Fruit fly (Drosophila melanogaster) whole organism, embryonic: ENCODE data around the gene AP-1sigma.

ENCODE experiments used
- Ada2b ChIP-seq: fragments of 200-800 bp; sonication (Bioruptor generic); IDR thresholded peaks from 2 replicates; pipeline ENCODE4 v1.3.6; 2022; ENCODE audit warnings: missing biosample characterization, missing genetic modification characterization
- Atf-2 ChIP-seq: fragments of 200-800 bp; sonication (Bioruptor generic); optimal IDR thresholded peaks from 2 replicates; lab custom pipeline; 2016; ENCODE audit warnings: missing biosample characterization, missing genetic modification characterization
- CG10267 ChIP-seq: fragments of 200-800 bp; sonication (Bioruptor generic); optimal IDR thresholded peaks from 2 replicates; lab custom pipeline; 2018; ENCODE audit warnings: missing biosample characterization, mild to moderate bottlenecking, missing genetic modification characterization, moderate library complexity
- CG10431 ChIP-seq: fragments of 200-800 bp; sonication (Bioruptor generic); optimal IDR thresholded peaks from 3 replicates; lab custom pipeline; 2018; ENCODE audit warnings: missing biosample characterization, mild to moderate bottlenecking, missing genetic modification characterization
- CG11085 ChIP-seq: fragments of 200-800 bp; sonication (Bioruptor generic); IDR thresholded peaks from 2 replicates; pipeline ENCODE4 v1.3.6; 2022; ENCODE audit warnings: missing biosample characterization, missing genetic modification characterization
- CG11723 ChIP-seq: fragments of 200-800 bp; sonication (Bioruptor generic); optimal IDR thresholded peaks from 2 replicates; lab custom pipeline; 2017; ENCODE audit warnings: missing biosample characterization, mild to moderate bottlenecking, missing genetic modification characterization
- CG14965 ChIP-seq: fragments of 200-800 bp; sonication (Bioruptor generic); optimal IDR thresholded peaks from 2 replicates; lab custom pipeline; 2016; ENCODE audit warnings: missing biosample characterization, missing genetic modification characterization, borderline replicate concordance
- CG15479 ChIP-seq: fragments of 200-800 bp; sonication (Bioruptor generic); optimal IDR thresholded peaks from 3 replicates; lab custom pipeline; 2019; ENCODE audit warnings: missing biosample characterization, mild to moderate bottlenecking, missing genetic modification characterization, moderate library complexity
- CG1603 ChIP-seq: fragments of 200-800 bp; sonication (Bioruptor generic); optimal IDR thresholded peaks from 2 replicates; lab custom pipeline; 2019; ENCODE audit warnings: missing biosample characterization, mild to moderate bottlenecking, missing genetic modification characterization, moderate library complexity
- CG17186 ChIP-seq: fragments of 200-800 bp; sonication (Bioruptor generic); optimal IDR thresholded peaks from 3 replicates; lab custom pipeline; 2017; ENCODE audit warnings: missing biosample characterization, missing genetic modification reagents, missing genetic modification characterization
- CG17612 ChIP-seq: fragments of 200-800 bp; sonication (Bioruptor generic); IDR thresholded peaks from 2 replicates; pipeline ENCODE4 v1.3.6; 2022; ENCODE audit warnings: missing biosample characterization, missing genetic modification characterization
- CG18764 ChIP-seq: fragments of 200-800 bp; sonication (Bioruptor generic); optimal IDR thresholded peaks from 3 replicates; lab custom pipeline; 2016; ENCODE audit warnings: missing biosample characterization, missing genetic modification characterization
- CG2202 ChIP-seq: fragments of 200-800 bp; sonication (Bioruptor generic); optimal IDR thresholded peaks from 2 replicates; lab custom pipeline; 2018; ENCODE audit warnings: missing biosample characterization, mild to moderate bottlenecking, missing genetic modification characterization
- CG4404 ChIP-seq: fragments of 200-800 bp; sonication (Bioruptor generic); IDR thresholded peaks from 2 replicates; pipeline ENCODE4 v1.3.6; 2022; ENCODE audit warnings: missing biosample characterization, missing genetic modification characterization
- CG7745 ChIP-seq: fragments of 200-800 bp; sonication (Bioruptor generic); optimal IDR thresholded peaks from 2 replicates; lab custom pipeline; 2018; ENCODE audit warnings: missing biosample characterization, mild to moderate bottlenecking, missing genetic modification characterization, moderate library complexity
- CG7839 ChIP-seq: fragments of 200-800 bp; sonication (Bioruptor generic); optimal IDR thresholded peaks from 3 replicates; lab custom pipeline; 2018; ENCODE audit warnings: missing biosample characterization, mild to moderate bottlenecking, missing genetic modification characterization, moderate library complexity
- CG8765 ChIP-seq: fragments of 200-800 bp; sonication (Bioruptor generic); IDR thresholded peaks from 2 replicates; pipeline ENCODE4 v1.3.6; 2022; ENCODE audit warnings: missing biosample characterization, missing genetic modification characterization
- CG9215 ChIP-seq: fragments of 200-800 bp; sonication (Bioruptor generic); IDR thresholded peaks from 2 replicates; pipeline ENCODE4 v1.3.6; 2022; ENCODE audit warnings: missing biosample characterization, missing genetic modification characterization
- CG9727 ChIP-seq: fragments of 200-800 bp; sonication (Bioruptor generic); optimal IDR thresholded peaks from 3 replicates; lab custom pipeline; 2017; ENCODE audit warnings: missing biosample characterization, mild to moderate bottlenecking, missing genetic modification characterization
- Camta ChIP-seq: fragments of 200-800 bp; sonication (Bioruptor generic); optimal IDR thresholded peaks from 2 replicates; lab custom pipeline; 2016; ENCODE audit warnings: missing biosample characterization, missing genetic modification characterization
- Lim3 ChIP-seq: fragments of 200-800 bp; sonication (Bioruptor generic); IDR thresholded peaks from 2 replicates; pipeline ENCODE4 v1.3.6; 2022; ENCODE audit warnings: missing biosample characterization, missing genetic modification characterization
- Mad ChIP-seq: fragments of 200-800 bp; sonication (Bioruptor generic); optimal IDR thresholded peaks from 2 replicates; lab custom pipeline; 2016; ENCODE audit warnings: missing biosample characterization, missing genetic modification characterization
- Mes4 ChIP-seq: fragments of 200-800 bp; sonication (Bioruptor generic); optimal IDR thresholded peaks from 2 replicates; lab custom pipeline; 2016; ENCODE audit warnings: missing biosample characterization, missing genetic modification characterization
- Mrtf ChIP-seq: fragments of 200-800 bp; sonication (Bioruptor generic); IDR thresholded peaks from 3 replicates; pipeline ENCODE4 v1.3.6; 2022; ENCODE audit warnings: missing biosample characterization, missing genetic modification characterization
- Myb ChIP-seq: fragments of 200-800 bp; sonication (Bioruptor generic); optimal IDR thresholded peaks from 2 replicates; lab custom pipeline; 2016; ENCODE audit warnings: missing biosample characterization, missing genetic modification characterization
- NFAT ChIP-seq: fragments of 200-800 bp; sonication (Bioruptor generic); IDR thresholded peaks from 2 replicates; pipeline ENCODE4 v1.3.6; 2022; ENCODE audit warnings: missing biosample characterization, missing genetic modification characterization
- Nf-YB ChIP-seq: fragments of 200-800 bp; sonication (Bioruptor generic); optimal IDR thresholded peaks from 3 replicates; lab custom pipeline; 2019; ENCODE audit warnings: missing biosample characterization, mild to moderate bottlenecking, missing genetic modification characterization, moderate library complexity
- PHDP ChIP-seq: fragments of 200-800 bp; sonication (Bioruptor generic); optimal IDR thresholded peaks from 3 replicates; lab custom pipeline; 2018; ENCODE audit warnings: missing biosample characterization, mild to moderate bottlenecking, missing genetic modification characterization, moderate library complexity
- Pdp1 ChIP-seq, 2 experiments: fragments of 200-800 bp; sonication (Bioruptor generic); optimal IDR thresholded peaks; 3 replicates each; lab custom pipeline; 2016; ENCODE audit warnings: missing biosample characterization in 2 of 2, missing genetic modification characterization in 2 of 2, mild to moderate bottlenecking in 1 of 2, moderate library complexity in 1 of 2
- Rx ChIP-seq: fragments of 200-800 bp; sonication (Bioruptor generic); IDR thresholded peaks from 2 replicates; pipeline ENCODE4 v1.3.6; 2022; ENCODE audit warnings: missing biosample characterization, missing genetic modification characterization
- Six4 ChIP-seq: fragments of 200-800 bp; sonication (Bioruptor generic); optimal IDR thresholded peaks from 2 replicates; lab custom pipeline; 2016; ENCODE audit warnings: missing biosample characterization, missing genetic modification characterization
- Usf ChIP-seq: fragments of 200-800 bp; sonication (Bioruptor generic); optimal IDR thresholded peaks from 2 replicates; lab custom pipeline; 2017; ENCODE audit warnings: missing genotype, missing biosample characterization, missing genetic modification characterization
- YL-1 ChIP-seq: fragments of 200-800 bp; sonication (Bioruptor generic); optimal IDR thresholded peaks from 3 replicates; lab custom pipeline; 2017; ENCODE audit warnings: missing biosample characterization, mild to moderate bottlenecking, missing genetic modification characterization
- ab ChIP-seq: fragments of 200-800 bp; sonication (Bioruptor generic); optimal IDR thresholded peaks from 2 replicates; lab custom pipeline; 2016; ENCODE audit warnings: missing biosample characterization, missing genetic modification characterization
- aop ChIP-seq: fragments of 200-800 bp; sonication (Bioruptor generic); IDR thresholded peaks from 2 replicates; pipeline ENCODE4 v1.3.6; 2022; ENCODE audit warnings: missing biosample characterization, missing genetic modification characterization
- ap ChIP-seq: fragments of 200-800 bp; sonication (Bioruptor generic); IDR thresholded peaks from 2 replicates; pipeline ENCODE4 v1.3.6; 2022; ENCODE audit warnings: missing biosample characterization, missing genetic modification characterization
- ato ChIP-seq: fragments of 200-800 bp; sonication (Bioruptor generic); IDR thresholded peaks from 2 replicates; pipeline ENCODE4 v1.3.6; 2022; ENCODE audit warnings: missing biosample characterization, missing genetic modification characterization; ENCODE audit not compliant: partially characterized antibody
- bigmax ChIP-seq: fragments of 200-800 bp; sonication (Bioruptor generic); optimal IDR thresholded peaks from 2 replicates; lab custom pipeline; 2018; ENCODE audit warnings: missing biosample characterization, mild to moderate bottlenecking, missing genetic modification characterization
- cad ChIP-seq: fragments of >200 bp; optimal IDR thresholded peaks from 2 replicates; lab custom pipeline; 2017; ENCODE audit warnings: missing biosample characterization, missing genetic modification characterization
- chm ChIP-seq: fragments of 200-800 bp; sonication (Bioruptor generic); IDR thresholded peaks from 2 replicates; pipeline ENCODE4 v1.3.6; 2022; ENCODE audit warnings: missing biosample characterization, missing genetic modification characterization
- hkb ChIP-seq, 2 experiments: fragments of 200-800 bp in 1 of 2; fragments of >200 bp in 1 of 2; sonication (Bioruptor generic) in 1 of 2; IDR thresholded peaks in 1 of 2; optimal IDR thresholded peaks in 1 of 2; 2 replicates each; pipeline versions ENCODE4 v1.3.6 to Lab custom; 2017 to 2022; ENCODE audit warnings: missing biosample characterization in 1 of 2, missing genetic modification characterization in 1 of 2
- insv ChIP-seq, 2 experiments: fragments of 200-800 bp; sonication (Bioruptor generic); optimal IDR thresholded peaks; 3 replicates each; lab custom pipeline; 2016 to 2018; ENCODE audit warnings: missing biosample characterization in 2 of 2, missing genetic modification characterization in 2 of 2
- mld ChIP-seq: fragments of 200-800 bp; sonication (Bioruptor generic); IDR thresholded peaks from 3 replicates; pipeline ENCODE4 v1.3.6; 2022; ENCODE audit warnings: missing biosample characterization, missing genetic modification characterization; ENCODE audit not compliant: partially characterized antibody
- prd ChIP-seq, 3 experiments: fragments of >200 bp in 2 of 3; fragments of 200-800 bp in 1 of 3; sonication (Bioruptor generic) in 1 of 3; optimal IDR thresholded peaks in 2 of 3; IDR thresholded peaks in 1 of 3; 2 replicates in 2 of 3; 3 replicates in 1 of 3; pipeline versions ENCODE4 v1.3.6 to Lab custom; 2017 to 2022; ENCODE audit warnings: missing biosample characterization in 1 of 3, missing genetic modification characterization in 1 of 3
- pum ChIP-seq: fragments of 200-800 bp; sonication (Bioruptor generic); optimal IDR thresholded peaks from 2 replicates; lab custom pipeline; 2016; ENCODE audit warnings: missing biosample characterization, missing genetic modification characterization
- tll ChIP-seq, 2 experiments: fragments of 200-800 bp in 1 of 2; fragments of >200 bp in 1 of 2; sonication (Bioruptor generic) in 1 of 2; optimal IDR thresholded peaks; 2 replicates each; lab custom pipeline; 2017 to 2019; ENCODE audit warnings: missing biosample characterization in 2 of 2, missing genetic modification characterization in 2 of 2, mild to moderate bottlenecking in 1 of 2, moderate library complexity in 1 of 2
- yki ChIP-seq: fragments of >200 bp; optimal IDR thresholded peaks from 3 replicates; lab custom pipeline; 2018

The AP-1sigma gene

DNA sequence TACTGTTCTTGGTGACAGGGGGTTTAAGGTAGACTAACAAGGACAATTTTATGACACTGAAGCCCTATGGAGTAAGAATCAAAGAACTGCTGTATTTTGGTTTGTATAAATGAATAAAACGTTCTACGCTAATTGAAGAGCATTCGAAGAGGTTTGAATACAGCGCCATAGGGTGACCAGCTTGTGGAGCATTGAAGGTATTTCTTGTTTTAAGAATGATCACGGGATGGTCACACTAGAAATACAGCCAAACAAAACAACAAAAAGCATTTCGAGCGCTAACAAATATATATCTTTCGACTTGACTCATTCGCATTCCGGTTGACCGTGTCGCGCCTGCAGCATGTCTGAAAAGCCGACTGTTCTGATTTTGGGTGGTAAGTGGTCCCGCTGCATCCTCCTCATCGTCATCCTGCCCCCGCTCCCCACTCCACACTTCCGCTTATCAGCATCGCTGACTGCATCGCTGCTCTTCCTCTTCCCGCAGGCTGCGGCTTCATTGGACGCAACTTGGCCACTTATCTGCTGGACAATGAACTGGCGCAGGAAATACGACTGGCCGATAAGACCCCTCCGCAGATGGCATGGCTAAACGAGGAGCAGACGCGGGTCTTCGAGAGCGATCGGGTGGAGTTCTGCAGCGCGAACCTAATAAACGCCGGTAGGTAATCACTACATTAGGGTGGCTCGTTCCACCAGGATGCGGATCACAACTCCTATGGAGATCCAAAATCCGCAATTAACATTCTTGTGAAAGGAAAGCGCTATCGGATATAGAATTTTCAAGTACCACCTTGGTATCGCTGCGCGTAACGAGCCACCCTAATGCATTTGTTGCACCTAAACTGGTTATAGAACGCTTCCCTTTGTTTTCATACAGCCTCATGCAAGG, 24.5 kb upstream of the AP-1sigma start, which contains the start of gene CG5854:
Gene CG5854, plus strand, starts transcription at position 229 of the 892 bp plus-strand sequence.
- TF ChIP-seq Mes4 (GFP tag; lab: Kevin White, UChicago) (peak; percentile 73), PHDP (tag; lab: Kevin White, UChicago) (peak; percentile 77), Usf (GFP tag; lab: Kevin White, UChicago) (peak; percentile 24), cad (GFP tag; lab: Kevin White, UChicago) (no peak), pum (peak; percentile 64), ato (GFP tag; lab: Robert Waterston, UW) (no peak), Ada2b (GFP tag; lab: Robert Waterston, UW) (peak; percentile 77), Camta (peak; percentile 68), yki (lab: Kevin White, UChicago) (no peak), CG17186 (GFP tag; lab: Kevin White, UChicago) (peak; percentile 11), CG9215 (GFP tag; lab: Robert Waterston, UW) (0 out of 2 replicates have a peak, but pooled peaks have one; percentile 12), tll (GFP tag; optimal IDR thresholded peaks at IDR 0.05; lab: Kevin White, UChicago) (no peak), CG2202 (peak; percentile 56), hkb (optimal IDR thresholded peaks at IDR 0.05; lab: Kevin White, UChicago) (no peak), hkb (GFP tag; IDR thresholded peaks at IDR 0.05; lab: Robert Waterston, UW) (peak; percentile 87), Myb (GFP tag; lab: Kevin White, UChicago) (peak; percentile 33), Rx (GFP tag; lab: Robert Waterston, UW) (peak; percentile 51; the same call in 1 of the 2 replicates), CG14965 (GFP tag; lab: Kevin White, UChicago) (no peak), CG4404 (GFP tag; lab: Robert Waterston, UW) (peak; percentile 32; the same call in 1 of the 2 replicates), CG11723 (GFP tag; lab: Kevin White, UChicago) (peak; percentile 57), NFAT (GFP tag; lab: Robert Waterston, UW) (no peak), CG10431 (GFP tag; lab: Kevin White, UChicago) (no peak), CG17612 (GFP tag; lab: Robert Waterston, UW) (no peak), CG11085 (GFP tag; lab: Robert Waterston, UW) (no peak), Mrtf (GFP tag; lab: Robert Waterston, UW) (peak; percentile 39; the same call in 1 of the 3 replicates), ap (GFP tag; lab: Robert Waterston, UW) (peak; percentile 75), CG1603 (tag; lab: Kevin White, UChicago) (peak; percentile 92), CG9727 (GFP tag; lab: Kevin White, UChicago) (peak; percentile 53), prd (optimal IDR thresholded peaks at IDR 0.05; lab: Kevin White, UChicago) (no peak), prd (GFP tag; IDR thresholded peaks at IDR 0.05; lab: Robert Waterston, UW) (peak; percentile 74), CG10267 (tag; lab: Kevin White, UChicago) (peak; percentile 39), Atf-2 (GFP tag; lab: Kevin White, UChicago) (peak; percentile 68), CG18764 (GFP tag; lab: Kevin White, UChicago) (peak; percentile 45), YL-1 (GFP tag; lab: Kevin White, UChicago) (peak; percentile 65), chm (GFP tag; lab: Robert Waterston, UW) (peak; percentile 89), Mad (peak; percentile 68), aop (GFP tag; lab: Robert Waterston, UW) (peak; percentile 50; the same call in 1 of the 2 replicates), CG7745 (tag; lab: Kevin White, UChicago) (no peak), CG15479 (GFP tag; lab: Kevin White, UChicago) (peak; percentile 24), Lim3 (GFP tag; lab: Robert Waterston, UW) (0 out of 2 replicates have a peak, but pooled peaks have one; percentile 20), Nf-YB (GFP tag; lab: Kevin White, UChicago) (peak; percentile 55), mld (GFP tag; lab: Robert Waterston, UW) (0 out of 3 replicates have a peak, but pooled peaks have one; percentile 19), CG8765 (no peak), ab (peak; percentile 16), Six4 (GFP tag; lab: Kevin White, UChicago) (peak; percentile 68), Pdp1 (GFP tag; optimal IDR thresholded peaks at IDR 0.05; lab: Kevin White, UChicago) (peak; percentile 58 to 71), insv (GFP tag; optimal IDR thresholded peaks at IDR 0.05; lab: Kevin White, UChicago) (no peak), CG7839 (tag; lab: Kevin White, UChicago) (peak; percentile 70), bigmax (GFP tag; lab: Kevin White, UChicago) (peak; percentile 93)
